Fruit fly (Drosophila melanogaster) whole organism, embryonic: Measurements from ENCODE around the gene osp.

Source experiments
- CG10147 ChIP-seq: fragments of 200-800 bp; sonication (Bioruptor generic); optimal IDR thresholded peaks from 2 replicates; lab custom pipeline; 2019; ENCODE audit warnings: missing biosample characterization, mild to moderate bottlenecking, missing genetic modification characterization, moderate library complexity
- CG10274 ChIP-seq: fragments of 200-800 bp; sonication (Bioruptor generic); optimal IDR thresholded peaks from 3 replicates; lab custom pipeline; 2017; ENCODE audit warnings: missing biosample characterization, mild to moderate bottlenecking, missing genetic modification characterization
- CG10959 ChIP-seq: fragments of 200-800 bp; sonication (Bioruptor generic); IDR thresholded peaks from 2 replicates; pipeline ENCODE4 v1.3.6; 2022; ENCODE audit warnings: missing biosample characterization, missing genetic modification characterization
- CG12219 ChIP-seq: fragments of 200-800 bp; sonication (Bioruptor generic); optimal IDR thresholded peaks from 3 replicates; lab custom pipeline; 2018; ENCODE audit warnings: missing biosample characterization, mild to moderate bottlenecking, missing genetic modification characterization
- CG12236 ChIP-seq: fragments of 200-800 bp; sonication (Bioruptor generic); optimal IDR thresholded peaks from 2 replicates; lab custom pipeline; 2016; ENCODE audit warnings: missing biosample characterization, missing genetic modification characterization
- CG15073 ChIP-seq: fragments of 200-800 bp; sonication (Bioruptor generic); optimal IDR thresholded peaks from 2 replicates; lab custom pipeline; 2016; ENCODE audit warnings: missing biosample characterization, missing genetic modification characterization
- CG1529 ChIP-seq: fragments of 200-800 bp; sonication (Bioruptor generic); optimal IDR thresholded peaks from 3 replicates; lab custom pipeline; 2018; ENCODE audit warnings: missing biosample characterization, missing genetic modification characterization
- CG16779 ChIP-seq: fragments of 200-800 bp; sonication (Bioruptor generic); IDR thresholded peaks from 2 replicates; pipeline ENCODE4 v1.3.6; 2022; ENCODE audit warnings: missing biosample characterization, missing genetic modification characterization
- CG17328 ChIP-seq: fragments of 200-800 bp; sonication (Bioruptor generic); IDR thresholded peaks from 2 replicates; pipeline ENCODE4 v1.3.6; 2022; ENCODE audit warnings: missing biosample characterization, missing genetic modification characterization
- CG2202 ChIP-seq: fragments of 200-800 bp; sonication (Bioruptor generic); optimal IDR thresholded peaks from 2 replicates; lab custom pipeline; 2018; ENCODE audit warnings: missing biosample characterization, mild to moderate bottlenecking, missing genetic modification characterization
- CG2889 ChIP-seq: fragments of 200-800 bp; sonication (Bioruptor generic); IDR thresholded peaks from 3 replicates; pipeline ENCODE4 v1.3.6; 2022; ENCODE audit warnings: missing biosample characterization, missing genetic modification characterization
- CG30020 ChIP-seq: fragments of 200-800 bp; optimal IDR thresholded peaks from 2 replicates; lab custom pipeline; 2019; ENCODE audit warnings: missing biosample characterization, mild to moderate bottlenecking, missing genetic modification characterization, moderate library complexity
- CG30403 ChIP-seq: fragments of 200-800 bp; sonication (Bioruptor generic); optimal IDR thresholded peaks from 3 replicates; lab custom pipeline; 2016; ENCODE audit warnings: missing biosample characterization, missing genetic modification characterization
- CG3065 ChIP-seq: fragments of 200-800 bp; sonication (Bioruptor generic); optimal IDR thresholded peaks from 2 replicates; lab custom pipeline; 2016; ENCODE audit warnings: missing biosample characterization, missing genetic modification characterization
- CG3163 ChIP-seq: fragments of 200-800 bp; sonication (Bioruptor generic); optimal IDR thresholded peaks from 3 replicates; lab custom pipeline; 2016; ENCODE audit warnings: missing biosample characterization, missing genetic modification characterization
- CG6813 ChIP-seq: fragments of 200-800 bp; sonication (Bioruptor generic); optimal IDR thresholded peaks from 2 replicates; lab custom pipeline; 2017; ENCODE audit warnings: missing biosample characterization, missing genetic modification characterization, mild to moderate bottlenecking, moderate library complexity, missing genetic modification reagents
- CG7963 ChIP-seq: fragments of 200-800 bp; sonication (Bioruptor generic); IDR thresholded peaks from 3 replicates; pipeline ENCODE4 v1.3.6; 2022; ENCODE audit warnings: missing biosample characterization, missing genetic modification characterization; ENCODE audit not compliant: partially characterized antibody
- CG8089 ChIP-seq: fragments of 200-800 bp; sonication (Bioruptor generic); optimal IDR thresholded peaks from 3 replicates; lab custom pipeline; 2016; ENCODE audit warnings: missing biosample characterization, missing genetic modification characterization
- Chrac-16 ChIP-seq: fragments of 200-800 bp; sonication (Bioruptor generic); optimal IDR thresholded peaks from 3 replicates; lab custom pipeline; 2016; ENCODE audit warnings: missing biosample characterization, missing genetic modification characterization
- Dad ChIP-seq: fragments of 200-800 bp; sonication (Bioruptor generic); optimal IDR thresholded peaks from 3 replicates; lab custom pipeline; 2016; ENCODE audit warnings: missing biosample characterization, missing genetic modification characterization
- Deaf1 ChIP-seq: fragments of 200-800 bp; optimal IDR thresholded peaks from 3 replicates; lab custom pipeline; 2019; ENCODE audit warnings: missing biosample characterization, mild to moderate bottlenecking, missing genetic modification characterization, moderate library complexity
- Dip2 ChIP-seq: fragments of 200-800 bp; sonication (Bioruptor generic); IDR thresholded peaks from 2 replicates; pipeline ENCODE4 v1.3.6; 2022; ENCODE audit warnings: missing biosample characterization, missing genetic modification characterization
- Dref ChIP-seq: fragments of 200-800 bp; sonication (Bioruptor generic); IDR thresholded peaks from 2 replicates; pipeline ENCODE4 v1.3.6; 2022; ENCODE audit warnings: missing biosample characterization, missing genetic modification characterization
- HLH3B ChIP-seq: fragments of 200-800 bp; sonication (Bioruptor generic); IDR thresholded peaks from 2 replicates; pipeline ENCODE4 v1.3.6; 2022; ENCODE audit warnings: missing biosample characterization, missing genetic modification characterization
- HLH54F ChIP-seq: fragments of 200-800 bp; sonication (Bioruptor generic); optimal IDR thresholded peaks from 3 replicates; lab custom pipeline; 2016; ENCODE audit warnings: missing biosample characterization, missing genetic modification characterization
- Hmx ChIP-seq: fragments of 200-800 bp; sonication (Bioruptor generic); optimal IDR thresholded peaks from 2 replicates; lab custom pipeline; 2016; ENCODE audit warnings: missing biosample characterization, missing genetic modification characterization
- Jarid2 ChIP-seq: fragments of 200-800 bp; sonication (Bioruptor generic); optimal IDR thresholded peaks from 3 replicates; lab custom pipeline; 2017; ENCODE audit warnings: mild to moderate bottlenecking, missing biosample characterization, missing genetic modification reagents, missing genetic modification characterization
- NfI ChIP-seq: fragments of 200-800 bp; sonication (Bioruptor generic); optimal IDR thresholded peaks from 3 replicates; lab custom pipeline; 2018; ENCODE audit warnings: missing biosample characterization, mild to moderate bottlenecking, missing genetic modification characterization, moderate library complexity
- Rfx ChIP-seq: fragments of 200-800 bp; sonication (Bioruptor generic); IDR thresholded peaks from 2 replicates; pipeline ENCODE4 v1.3.6; 2022; ENCODE audit warnings: missing biosample characterization, missing genetic modification characterization
- Scr ChIP-seq: fragments of 200-800 bp; sonication (Bioruptor generic); IDR thresholded peaks from 2 replicates; pipeline ENCODE4 v1.3.6; 2022; ENCODE audit warnings: missing biosample characterization, missing genetic modification characterization; ENCODE audit not compliant: partially characterized antibody
- Tbp ChIP-seq: fragments of >200 bp; optimal IDR thresholded peaks from 2 replicates; lab custom pipeline; 2018; ENCODE audit warnings: missing biosample characterization, missing genetic modification characterization
- Usf ChIP-seq: fragments of 200-800 bp; sonication (Bioruptor generic); optimal IDR thresholded peaks from 2 replicates; lab custom pipeline; 2017; ENCODE audit warnings: missing genotype, missing biosample characterization, missing genetic modification characterization
- ash1 ChIP-seq: fragments of 200-800 bp; sonication (Bioruptor generic); optimal IDR thresholded peaks from 2 replicates; lab custom pipeline; 2018; ENCODE audit warnings: missing biosample characterization, mild to moderate bottlenecking, missing genetic modification characterization
- bowl ChIP-seq: fragments of 200-800 bp; sonication (Bioruptor generic); IDR thresholded peaks from 2 replicates; pipeline ENCODE4 v1.3.6; 2022; ENCODE audit warnings: missing biosample characterization, missing genetic modification characterization
- dimm ChIP-seq: fragments of 200-800 bp; sonication (Bioruptor generic); IDR thresholded peaks from 2 replicates; pipeline ENCODE4 v1.3.6; 2022; ENCODE audit warnings: missing biosample characterization, missing genetic modification characterization
- gt ChIP-seq: fragments of 200-800 bp; sonication (Bioruptor generic); IDR thresholded peaks from 2 replicates; pipeline ENCODE4 v1.3.6; 2022; ENCODE audit warnings: missing biosample characterization, missing genetic modification characterization
- insv ChIP-seq, 2 experiments: fragments of 200-800 bp; sonication (Bioruptor generic); optimal IDR thresholded peaks; 3 replicates each; lab custom pipeline; 2016 to 2018; ENCODE audit warnings: missing biosample characterization in 2 of 2, missing genetic modification characterization in 2 of 2
- jigr1 ChIP-seq: fragments of 200-800 bp; sonication (Bioruptor generic); IDR thresholded peaks from 3 replicates; pipeline ENCODE4 v1.3.6; 2022; ENCODE audit warnings: missing biosample characterization, missing genetic modification characterization
- lab ChIP-seq: fragments of 200-800 bp; sonication (Bioruptor generic); optimal IDR thresholded peaks from 3 replicates; lab custom pipeline; 2017; ENCODE audit warnings: missing biosample characterization, missing genetic modification characterization, mild to moderate bottlenecking, moderate library complexity, missing genetic modification reagents
- lmd ChIP-seq: fragments of 200-800 bp; sonication (Bioruptor generic); IDR thresholded peaks from 2 replicates; pipeline ENCODE4 v1.3.6; 2022; ENCODE audit warnings: missing biosample characterization, missing genetic modification characterization
- nom ChIP-seq: fragments of 200-800 bp; sonication (Bioruptor generic); optimal IDR thresholded peaks from 2 replicates; lab custom pipeline; 2017; ENCODE audit warnings: missing biosample characterization, missing genetic modification characterization, mild to moderate bottlenecking, moderate library complexity, missing genetic modification reagents
- pan ChIP-seq, 4 experiments: fragments of >200 bp in 3 of 4; fragments of 200-800 bp in 1 of 4; sonication (Bioruptor generic) in 1 of 4; optimal IDR thresholded peaks in 3 of 4; IDR thresholded peaks in 1 of 4; 2 replicates each; pipeline versions ENCODE4 v1.3.6 to Lab custom; 2017 to 2022; ENCODE audit warnings: missing biosample characterization in 2 of 4, missing genetic modification characterization in 2 of 4, mixed read lengths in 1 of 4
- prd ChIP-seq, 3 experiments: fragments of >200 bp in 2 of 3; fragments of 200-800 bp in 1 of 3; sonication (Bioruptor generic) in 1 of 3; optimal IDR thresholded peaks in 2 of 3; IDR thresholded peaks in 1 of 3; 2 replicates in 2 of 3; 3 replicates in 1 of 3; pipeline versions ENCODE4 v1.3.6 to Lab custom; 2017 to 2022; ENCODE audit warnings: missing biosample characterization in 1 of 3, missing genetic modification characterization in 1 of 3
- pros ChIP-seq: fragments of 200-800 bp; sonication (Bioruptor generic); optimal IDR thresholded peaks from 3 replicates; lab custom pipeline; 2019; ENCODE audit warnings: missing biosample characterization, mild to moderate bottlenecking, missing genetic modification characterization, moderate library complexity
- psq ChIP-seq: fragments of 200-800 bp; sonication (Bioruptor generic); optimal IDR thresholded peaks from 2 replicates; lab custom pipeline; 2017; ENCODE audit warnings: missing biosample characterization, missing genetic modification characterization
- scrt ChIP-seq: fragments of 200-800 bp; sonication (Bioruptor generic); optimal IDR thresholded peaks from 2 replicates; lab custom pipeline; 2018; ENCODE audit warnings: missing biosample characterization, mild to moderate bottlenecking, missing genetic modification characterization, moderate library complexity
- sim ChIP-seq: fragments of 200-800 bp; sonication (Bioruptor generic); IDR thresholded peaks from 2 replicates; pipeline ENCODE4 v1.3.6; 2022; ENCODE audit warnings: missing biosample characterization, missing genetic modification characterization
- sima ChIP-seq: fragments of 200-800 bp; sonication (Bioruptor generic); optimal IDR thresholded peaks from 2 replicates; lab custom pipeline; 2016; ENCODE audit warnings: missing biosample characterization, missing genetic modification characterization
- vfl ChIP-seq: fragments of 200-800 bp; sonication (Bioruptor generic); optimal IDR thresholded peaks from 2 replicates; lab custom pipeline; 2016; ENCODE audit warnings: missing biosample characterization, missing genetic modification characterization
- vnd ChIP-seq: fragments of 200-800 bp; sonication (Bioruptor generic); IDR thresholded peaks from 3 replicates; pipeline ENCODE4 v1.3.6; 2022; ENCODE audit warnings: missing biosample characterization, missing genetic modification characterization; ENCODE audit not compliant: partially characterized antibody
- zf30C ChIP-seq: fragments of 200-800 bp; sonication (Bioruptor generic); optimal IDR thresholded peaks from 3 replicates; lab custom pipeline; 2018; ENCODE audit warnings: missing biosample characterization, mild to moderate bottlenecking, missing genetic modification characterization

osp gene

DNA sequence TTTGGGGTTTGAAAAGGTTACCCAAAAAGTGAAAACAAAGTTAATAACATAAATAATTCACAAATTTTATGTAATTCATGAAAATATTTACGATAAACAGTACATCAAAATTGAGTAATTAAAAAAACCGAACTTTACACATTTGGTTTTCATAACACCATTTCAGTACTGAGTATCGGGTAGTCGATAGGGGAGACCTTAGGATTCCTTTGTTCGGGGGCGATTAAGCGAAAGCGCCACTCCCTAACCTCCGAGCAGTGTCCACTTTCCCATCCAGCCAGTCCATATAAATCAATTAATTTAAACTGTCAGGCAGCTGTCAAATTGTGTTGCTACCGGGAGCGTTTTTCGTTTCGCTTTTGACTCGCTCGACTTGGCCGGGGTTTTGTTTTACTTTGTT is 126.8 kb downstream of the osp start (continued):
- TF ChIP-seq sim (GFP tag; lab: Robert Waterston, UW) (no peak), CG10147 (GFP tag; lab: Kevin White, UChicago) (no peak), CG1529 (peak; percentile 16), sima (GFP tag; lab: Kevin White, UChicago) (no peak), psq (GFP tag; lab: Kevin White, UChicago) (no peak), CG2202 (tag; lab: Kevin White, UChicago) (peak; percentile 20), CG10274 (no peak), Jarid2 (GFP tag; lab: Kevin White, UChicago) (peak; percentile 19), CG8089 (GFP tag; lab: Kevin White, UChicago) (no peak), lab (peak; percentile 71), HLH3B (GFP tag; lab: Robert Waterston, UW) (peak; percentile 40; the same call in 1 of the 2 replicates), CG16779 (GFP tag; lab: Robert Waterston, UW) (no peak), scrt (GFP tag; lab: Kevin White, UChicago) (no peak), CG17328 (GFP tag; lab: Robert Waterston, UW) (peak; percentile 62), lmd (GFP tag; lab: Robert Waterston, UW) (0 out of 2 replicates have a peak, but pooled peaks have one; percentile 28), Deaf1 (tag; lab: Kevin White, UChicago) (no peak), CG3163 (GFP tag; lab: Kevin White, UChicago) (no peak), pan (optimal IDR thresholded peaks at IDR 0.05; lab: Kevin White, UChicago) (no peak), pan (GFP tag; optimal IDR thresholded peaks at IDR 0.05 in 1 of 2, IDR thresholded peaks at IDR 0.05 in 1 of 2) (peak in 1 of 2 experiments; percentile 10), Chrac-16 (GFP tag; lab: Kevin White, UChicago) (peak; percentile 31), HLH54F (no peak), vfl (GFP tag; lab: Kevin White, UChicago) (no peak), Rfx (GFP tag; lab: Robert Waterston, UW) (no peak), Usf (no peak), Dip2 (GFP tag; lab: Robert Waterston, UW) (no peak), pros (GFP tag; lab: Kevin White, UChicago) (no peak), CG7963 (GFP tag; lab: Robert Waterston, UW) (no peak), prd (optimal IDR thresholded peaks at IDR 0.05; lab: Kevin White, UChicago) (no peak), prd (GFP tag; IDR thresholded peaks at IDR 0.05; lab: Robert Waterston, UW) (peak; percentile 40; the same call in 1 of the 3 replicates), Scr (GFP tag; lab: Robert Waterston, UW) (no peak), nom (GFP tag; lab: Kevin White, UChicago) (no peak), gt (GFP tag; lab: Robert Waterston, UW) (no peak), jigr1 (GFP tag; lab: Robert Waterston, UW) (no peak), CG3065 (GFP tag; lab: Kevin White, UChicago) (no peak), insv (GFP tag; optimal IDR thresholded peaks at IDR 0.05; lab: Kevin White, UChicago) (no peak), NfI (no peak), CG12236 (GFP tag; lab: Kevin White, UChicago) (no peak), bowl (no peak), Dref (GFP tag; lab: Robert Waterston, UW) (no peak), Hmx (GFP tag; lab: Kevin White, UChicago) (no peak), Dad (no peak), vnd (GFP tag; lab: Robert Waterston, UW) (no peak), CG30020 (no peak), dimm (GFP tag; lab: Robert Waterston, UW) (no peak), zf30C (GFP tag; lab: Kevin White, UChicago) (no peak), ash1 (no peak), CG6813 (peak; percentile 44), CG2889 (GFP tag; lab: Robert Waterston, UW) (no peak), Tbp (GFP tag; lab: Kevin White, UChicago) (no peak), CG12219 (GFP tag; lab: Kevin White, UChicago) (no peak), CG15073 (GFP tag; lab: Kevin White, UChicago) (no peak), CG10959 (GFP tag; lab: Robert Waterston, UW) (peak; percentile 56), CG30403 (peak; percentile 35)
